Worm (Caenorhabditis elegans): ENCODE measurements around the gene F42G4.2.

DNA sequence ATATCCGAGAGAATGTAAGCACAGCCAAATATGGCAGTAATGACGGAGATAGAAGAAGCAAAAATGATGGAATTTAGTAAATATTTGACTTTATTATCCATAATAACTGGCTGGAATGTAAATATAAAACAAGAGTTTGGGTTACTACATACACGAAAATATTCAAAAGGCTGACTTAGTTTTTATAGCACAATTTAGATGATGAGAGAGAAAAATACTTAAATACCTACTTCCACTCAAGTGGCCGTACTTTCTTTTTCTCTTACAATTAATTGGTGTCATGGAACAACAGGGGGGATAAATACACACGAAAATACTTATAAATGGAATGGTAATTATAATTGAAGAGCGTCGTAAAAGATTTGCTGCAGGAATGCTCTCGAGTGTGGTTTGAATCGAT is 50.5 kb downstream of the F42G4.2 start, which contains the start of gene col-86:
- TF ChIP-seq ama-1 (optimal IDR thresholded peaks at IDR 0.05), result no peak
- no peak for TF ChIP-seq ceh-36 (tag; optimal IDR thresholded peaks at IDR 0.05)
- TF ChIP-seq sea-1 (GFP tag; conservative IDR thresholded peaks at IDR 0.05), result no peak
- TF ChIP-seq hmbx-1 (tag; optimal IDR thresholded peaks at IDR 0.05), result no peak
- TF ChIP-seq B0310.2 (tag; optimal IDR thresholded peaks at IDR 0.05), result no peak
- TF ChIP-seq ceh-13 (GFP tag; optimal IDR thresholded peaks at IDR 0.05), result no peak
- no peak for TF ChIP-seq hnd-1 (tag; optimal IDR thresholded peaks at IDR 0.05)
- TF ChIP-seq hmg-4 (GFP tag; optimal IDR thresholded peaks at IDR 0.05), result no peak
- TF ChIP-seq pes-1 (GFP tag; IDR thresholded peaks at IDR 0.05), result no peak
- TF ChIP-seq aly-1 (tag; optimal IDR thresholded peaks at IDR 0.05), result no peak

Measured in whole organism, early embryonic.